Worm (Caenorhabditis elegans) whole organism, young adult: ENCODE measurements around the gene ubc-1.

Experiments
- let-607 ChIP-seq, 2 experiments: fragments of 200-800 bp in 1 of 2; sonication (Bioruptor generic) in 1 of 2; sonication (generic microtip) in 1 of 2; optimal IDR thresholded peaks; 2 replicates each; lab custom pipeline; 2016 to 2018; ENCODE audit warnings: mild to moderate bottlenecking in 2 of 2, missing compliant biosample characterization in 2 of 2, missing genetic modification characterization in 2 of 2, moderate library complexity in 2 of 2, missing genotype in 1 of 2
- zim-3 ChIP-seq: sonication (generic microtip); optimal IDR thresholded peaks from 2 replicates; lab custom pipeline; 2017; ENCODE audit warnings: mild to moderate bottlenecking, missing genetic modification characterization, moderate library complexity, missing compliant biosample characterization

DNA sequence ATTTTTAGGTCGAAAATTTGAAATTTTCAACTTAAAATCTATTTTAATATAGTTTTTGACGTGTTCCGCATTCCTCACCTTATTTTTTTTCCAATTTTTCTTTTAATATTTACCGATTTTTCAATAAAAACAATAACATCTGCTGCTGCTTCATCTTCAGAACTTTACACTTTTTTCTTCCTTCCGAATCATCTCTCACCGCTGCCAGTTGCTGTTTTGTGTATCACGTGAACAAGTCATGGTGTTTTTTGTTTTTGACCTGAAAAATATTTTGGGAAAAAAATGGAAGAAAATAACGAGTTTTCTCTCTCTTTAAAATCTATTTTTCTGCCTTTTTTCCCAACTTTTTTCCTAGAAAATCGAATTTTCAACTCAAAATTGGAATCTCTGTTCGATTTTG, 3.0 kb upstream of the ubc-1 start:
- TF ChIP-seq let-607 (tag; optimal IDR thresholded peaks at IDR 0.05; lab: Kevin White, UChicago): no peak
- TF ChIP-seq zim-3 (tag; lab: Kevin White, UChicago): no peak
